Worm (Caenorhabditis elegans) whole organism, midembryonic: Measurements from ENCODE around the gene srw-77.

Source experiments
- cog-1 ChIP-seq: sonication (generic microtip); optimal IDR thresholded peaks from 2 replicates; lab custom pipeline; 2016; ENCODE audit warnings: missing genetic modification characterization, missing compliant biosample characterization
- flt-1 ChIP-seq: fragments of 200-800 bp; sonication (Bioruptor generic); IDR thresholded peaks from 2 replicates; pipeline ENCODE4 v1.3.6; 2022; ENCODE audit warnings: missing genetic modification characterization, missing compliant biosample characterization
- ztf-29 ChIP-seq: fragments of 200-800 bp; sonication (Bioruptor generic); IDR thresholded peaks from 2 replicates; pipeline ENCODE4 v1.3.6; 2022; ENCODE audit warnings: missing genetic modification reagents, missing genetic modification characterization, missing compliant biosample characterization

ce11 chrV:16596102-16596501 lies 47.4 kb downstream of the srw-77 start:
- TF ChIP-seq flt-1 (GFP tag; lab: Robert Waterston, UW) (no peak), ztf-29 (GFP tag; lab: Robert Waterston, UW) (no peak), cog-1 (no peak)
